Worm (Caenorhabditis elegans): ENCODE data around the gene F55B11.4.

Gene F55B11.4

ce11 chrIV:14413386-14413785, 17.3 kb downstream of the F55B11.4 start:
- TF ChIP-seq ceh-14 (tag; optimal IDR thresholded peaks at IDR 0.05) (no peak), elt-2 (tag; optimal IDR thresholded peaks at IDR 0.05) (peak; percentile 16)

DNA sequence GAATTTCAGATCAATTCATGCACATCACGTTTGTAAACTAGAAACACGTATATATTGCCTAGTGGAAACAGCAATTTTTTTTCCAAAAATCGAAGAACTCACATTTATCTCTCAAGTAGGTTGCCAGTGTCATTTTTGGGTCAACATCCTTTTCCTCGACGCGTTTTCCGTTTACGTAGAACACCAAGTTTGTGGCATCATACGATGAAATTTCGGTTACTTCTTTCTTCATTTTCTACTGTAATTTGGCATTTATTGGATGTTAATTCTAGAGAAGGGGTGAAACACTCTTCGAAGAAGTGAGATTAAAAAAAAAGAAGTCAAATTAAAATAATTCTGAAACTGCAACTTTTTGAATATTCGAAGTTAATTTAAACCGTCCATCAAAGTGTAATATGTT, 18.1 kb downstream of the F55B11.4 start, which contains the start of gene xdh-1:
TSS of gene xdh-1 (minus strand) at position 240 of the 400 bp plus-strand sequence.
- no peak for TF ChIP-seq ceh-48 (tag; optimal IDR thresholded peaks at IDR 0.05)
- TF ChIP-seq hlh-30 (tag; optimal IDR thresholded peaks at IDR 0.05; ENCODE audit: insufficient read depth) = no peak
- TF ChIP-seq rnt-1 (tag; optimal IDR thresholded peaks at IDR 0.05) = no peak
- TF ChIP-seq sox-4 (tag; optimal IDR thresholded peaks at IDR 0.05) = no peak
- no peak for TF ChIP-seq npax-4 (tag; optimal IDR thresholded peaks at IDR 0.05)
- no peak for TF ChIP-seq pqm-1 (tag; optimal IDR thresholded peaks at IDR 0.05)
- no peak for TF ChIP-seq ceh-24 (tag; optimal IDR thresholded peaks at IDR 0.05)
- no peak for TF ChIP-seq gmeb-2 (tag; optimal IDR thresholded peaks at IDR 0.05)
- TF ChIP-seq dve-1 (tag; optimal IDR thresholded peaks at IDR 0.05) = no peak
- no peak for TF ChIP-seq F13H6.1 (tag; optimal IDR thresholded peaks at IDR 0.05)

DNA sequence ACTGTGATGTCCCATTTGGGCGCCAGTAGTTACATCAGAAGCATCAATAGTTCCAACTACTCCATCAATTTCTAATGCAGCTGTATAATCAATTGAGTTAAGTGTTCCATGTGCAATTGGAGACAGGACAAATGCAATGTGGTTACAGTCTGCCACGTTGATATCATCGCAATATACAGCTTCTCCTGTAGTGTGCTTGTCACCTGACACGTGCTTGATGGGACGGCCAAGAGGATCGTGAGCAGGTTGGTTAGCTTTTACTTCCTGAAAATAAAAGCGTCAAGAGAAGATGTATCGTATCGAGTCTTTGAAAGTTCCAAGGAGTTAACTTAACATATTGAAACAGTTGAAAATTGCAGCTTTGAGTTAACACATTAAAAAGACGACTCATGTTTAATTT, 22.2 kb downstream of the F55B11.4 start:
- no peak for TF ChIP-seq ceh-48 (tag; optimal IDR thresholded peaks at IDR 0.05)

DNA sequence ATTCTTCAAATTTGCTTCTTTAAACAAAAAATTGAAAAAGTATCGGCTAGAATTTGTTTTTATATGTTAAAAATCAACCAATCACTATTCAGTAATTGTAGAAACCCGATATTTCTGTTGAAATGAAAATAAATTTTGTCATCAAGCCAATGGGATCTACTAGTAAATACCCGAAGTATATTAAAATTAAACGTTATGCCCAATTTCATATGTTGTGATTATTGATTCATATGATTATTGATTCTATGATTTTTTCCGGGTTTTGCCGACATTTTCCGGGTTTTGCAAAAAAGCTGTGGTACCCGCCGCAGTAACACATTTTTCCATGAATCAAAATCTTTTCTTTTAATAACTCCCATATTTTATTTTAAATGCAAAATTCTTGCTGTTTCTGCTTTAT, 35.2 kb downstream of the F55B11.4 start:
- TF ChIP-seq Y22D7AL.16 (tag; optimal IDR thresholded peaks at IDR 0.05) (no peak), ceh-34 (tag; optimal IDR thresholded peaks at IDR 0.05) (no peak), pax-1 (tag; optimal IDR thresholded peaks at IDR 0.05) (no peak), pat-9 (tag; optimal IDR thresholded peaks at IDR 0.05) (no peak), ceh-14 (tag; optimal IDR thresholded peaks at IDR 0.05) (no peak), hlh-8 (tag; optimal IDR thresholded peaks at IDR 0.05) (no peak), C08G9.2 (tag; optimal IDR thresholded peaks at IDR 0.05) (no peak), tbx-2 (tag; optimal IDR thresholded peaks at IDR 0.05) (no peak)

ce11 chrIV:14394812-14395211, 35.9 kb downstream of the F55B11.4 start:
- no peak for TF ChIP-seq che-1 (tag; optimal IDR thresholded peaks at IDR 0.05)
- no peak for TF ChIP-seq ref-2 (tag; optimal IDR thresholded peaks at IDR 0.05)
- TF ChIP-seq fkh-6 (tag; optimal IDR thresholded peaks at IDR 0.05) = no peak
- no peak for TF ChIP-seq ceh-31 (tag; optimal IDR thresholded peaks at IDR 0.05)
- no peak for TF ChIP-seq ceh-22 (tag; optimal IDR thresholded peaks at IDR 0.05)
- no peak for TF ChIP-seq ama-1 (optimal IDR thresholded peaks at IDR 0.05)
- TF ChIP-seq syd-9 (tag; optimal IDR thresholded peaks at IDR 0.05) = no peak

DNA sequence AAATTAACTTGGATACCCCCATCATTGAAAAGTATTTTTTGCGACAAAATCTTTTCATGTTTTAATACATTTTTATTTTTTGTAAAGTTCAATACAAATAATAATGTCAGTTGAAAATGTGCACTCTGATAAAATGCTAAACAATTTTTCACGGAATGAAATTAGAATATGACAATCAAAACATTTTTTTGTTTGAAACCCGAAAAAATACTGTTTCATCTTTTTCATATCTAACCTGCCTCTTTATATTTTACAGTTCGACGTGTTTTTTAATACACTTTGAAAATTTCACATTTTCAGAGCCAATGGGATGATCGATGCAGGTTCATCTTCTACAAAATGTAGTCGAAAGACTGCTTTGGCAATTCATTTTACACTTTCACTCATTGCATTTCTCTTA, 36.9 kb downstream of the F55B11.4 start, which contains the start of gene clc-8:
TSS of gene clc-8 (plus strand) at position 301 of the 400 bp plus-strand sequence.
- TF ChIP-seq pha-2 (tag; optimal IDR thresholded peaks at IDR 0.05) (no peak), fkh-6 (tag; optimal IDR thresholded peaks at IDR 0.05) (no peak), ceh-9 (tag; optimal IDR thresholded peaks at IDR 0.05) (no peak), pax-1 (tag; optimal IDR thresholded peaks at IDR 0.05) (no peak), madf-2 (tag; optimal IDR thresholded peaks at IDR 0.05) (no peak), T23F11.4 (GFP tag; optimal IDR thresholded peaks at IDR 0.05) (no peak)

DNA sequence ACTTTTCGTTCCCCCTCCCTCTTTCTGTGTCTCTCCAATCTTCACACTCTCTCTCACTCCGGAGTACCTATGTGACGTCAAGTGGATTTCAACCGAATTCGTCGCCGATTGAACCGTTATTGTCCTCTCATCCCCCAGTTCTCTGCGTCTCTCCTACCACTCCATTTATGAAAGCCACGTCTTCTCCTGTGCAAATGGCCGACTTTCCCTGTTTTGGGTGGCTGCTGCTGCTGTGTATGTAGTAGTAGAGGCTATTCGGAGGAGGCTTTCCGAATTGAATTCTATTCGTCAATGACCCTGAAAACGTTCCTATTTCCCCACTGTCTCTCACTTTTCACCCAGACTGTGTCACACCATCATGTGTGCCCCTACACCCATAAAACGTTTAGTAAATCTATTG, 39.0 kb downstream of the F55B11.4 start:
- TF ChIP-seq pros-1 (tag; optimal IDR thresholded peaks at IDR 0.05) (peak; percentile 48), ceh-18 (tag; optimal IDR thresholded peaks at IDR 0.05) (no peak), ceh-31 (tag; optimal IDR thresholded peaks at IDR 0.05) (peak; percentile 31)

All from whole organism, late embryonic.